Fruit fly (Drosophila melanogaster) ovary, adult (tissue): Measurements from ENCODE around the gene CG9016.

Experiments used
- CG17801 ChIP-seq: fragments of 200-800 bp; optimal IDR thresholded peaks from 2 replicates; lab custom pipeline; 2019; ENCODE audit warnings: missing biosample characterization, mild to moderate bottlenecking, missing genetic modification characterization, moderate library complexity; ENCODE audit not compliant: partially characterized antibody

CG9016 gene

DNA sequence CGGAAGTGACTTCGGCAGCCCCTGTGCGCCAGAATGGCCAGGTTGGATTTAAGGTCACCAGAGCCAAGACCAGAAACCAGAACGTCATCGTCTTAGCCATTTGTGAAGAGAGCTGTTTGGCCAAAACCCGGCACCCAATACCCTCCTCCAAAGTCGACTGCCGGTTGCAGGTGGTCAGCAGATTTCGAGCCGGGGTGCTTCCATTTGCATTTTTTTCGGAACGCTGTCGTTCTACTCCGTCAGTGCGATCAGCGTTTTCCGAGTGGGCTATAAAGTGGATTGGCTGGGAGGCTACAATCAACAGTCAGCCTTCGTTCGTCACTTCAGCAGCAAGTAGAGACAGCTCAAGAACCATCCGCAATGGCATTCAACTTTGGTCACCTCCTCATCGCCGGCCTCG lies 33.3 kb upstream of the CG9016 start, which contains the start of the genes CG13998 and Vm26Ab:
Gene CG13998 (minus strand): TSS at position 114 of the 400 bp plus-strand sequence.
Gene Vm26Ab (plus strand): TSS at position 299 of the 400 bp plus-strand sequence.
- TF ChIP-seq CG17801 (GFP tag; lab: Kevin White, UChicago): peak; percentile 23

DNA sequence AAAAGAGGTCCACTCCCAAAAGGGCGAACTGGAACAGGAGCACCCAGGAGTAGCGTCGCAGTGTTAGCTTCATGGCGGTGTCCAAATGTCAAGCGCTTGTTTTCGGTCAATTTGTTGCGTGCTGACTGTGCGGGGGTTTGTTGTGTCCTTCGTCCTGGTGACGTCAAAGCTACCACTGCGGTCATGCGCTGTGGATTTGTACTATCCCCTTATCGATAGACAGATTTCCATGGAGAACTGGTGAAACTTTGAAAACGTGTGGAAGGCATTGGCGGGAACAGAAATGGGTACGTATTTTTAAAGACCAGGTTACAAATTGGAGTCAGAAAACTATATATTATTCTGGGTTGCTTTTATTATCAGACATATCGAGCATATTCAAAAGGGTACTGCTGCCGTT lies 32.7 kb upstream of the CG9016 start, which contains the start of gene CG13999:
Gene CG13999 (minus strand): TSS at position 314 of the 400 bp plus-strand sequence.
- TF ChIP-seq CG17801 (GFP tag; lab: Kevin White, UChicago): no peak

DNA sequence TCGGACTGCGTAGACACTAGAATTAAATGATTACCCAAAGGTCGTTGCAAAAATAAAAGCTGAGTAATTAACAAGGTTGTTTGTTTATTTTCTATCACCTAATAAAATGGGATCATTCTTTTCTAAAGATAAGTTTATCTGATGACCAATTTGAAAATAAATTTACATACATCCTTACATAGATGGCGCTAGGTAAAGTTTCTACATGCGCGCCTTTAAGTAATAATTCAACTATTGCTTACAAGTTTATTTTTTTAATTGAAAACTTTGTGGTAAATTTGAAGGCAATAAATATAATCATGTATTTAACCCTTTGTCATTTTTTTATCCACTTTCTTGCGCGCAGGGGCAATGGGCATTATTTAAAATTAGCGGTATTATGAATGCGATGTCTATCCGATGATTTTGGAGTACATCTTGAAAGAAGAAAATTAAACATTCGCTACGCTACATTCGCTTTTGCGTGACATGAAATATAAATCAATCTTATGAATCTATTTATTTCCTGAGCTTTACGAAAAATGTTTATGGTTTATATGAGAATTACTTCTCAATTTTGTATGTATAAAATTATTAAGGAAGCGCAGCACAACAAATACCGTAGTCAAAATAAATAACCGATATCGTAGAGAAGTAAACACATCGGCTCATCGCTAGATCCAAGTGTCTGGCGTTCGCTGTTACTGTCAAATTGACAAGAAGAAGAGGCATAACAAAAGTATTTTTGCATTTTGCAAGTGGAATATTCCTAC lies 25.5 kb upstream of the CG9016 start, which contains the start of gene CG9044:
Gene CG9044 (plus strand): TSS at position 676 of the 752 bp plus-strand sequence.
- peak; percentile 9 for TF ChIP-seq CG17801 (GFP tag; lab: Kevin White, UChicago)

DNA sequence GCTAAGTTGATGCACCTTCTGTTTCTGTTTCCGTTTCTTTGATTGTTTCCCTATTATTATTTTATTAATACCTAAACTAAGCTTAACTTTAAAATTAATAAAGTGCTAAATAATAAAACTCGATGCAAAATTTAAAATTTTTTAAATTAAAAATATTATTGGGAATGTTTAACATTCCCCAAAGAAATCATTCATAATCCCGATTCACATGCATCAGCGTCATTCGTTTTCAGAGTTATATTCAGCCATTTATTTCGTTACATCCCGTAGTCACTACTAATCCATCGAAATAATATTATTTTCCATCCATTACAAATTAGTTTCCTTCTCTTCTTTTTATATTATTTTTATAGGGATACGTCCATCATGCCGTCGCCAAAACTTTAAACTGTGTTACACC lies 24.1 kb upstream of the CG9016 start:
- no peak for TF ChIP-seq CG17801 (GFP tag; lab: Kevin White, UChicago)

DNA sequence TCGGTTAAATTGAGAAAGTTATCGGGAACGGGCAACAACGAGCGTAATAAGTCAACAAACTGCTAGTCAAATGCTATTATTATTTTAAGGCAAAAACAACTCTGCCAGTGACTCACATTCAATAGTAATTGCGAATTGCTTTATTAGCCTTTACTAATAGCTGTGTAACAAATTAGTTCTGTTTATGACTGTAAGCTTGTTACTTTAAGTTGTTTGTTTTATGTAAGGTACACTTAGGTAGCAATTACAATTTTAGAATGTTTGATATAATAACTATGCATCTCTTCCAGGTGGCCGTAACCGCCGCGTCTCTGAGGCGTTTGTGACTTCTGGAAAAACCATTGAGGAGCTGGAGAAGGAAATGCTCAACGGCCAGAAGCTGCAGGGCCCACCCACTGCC lies 23.3 kb upstream of the CG9016 start:
- peak; percentile 50 for TF ChIP-seq CG17801 (GFP tag; lab: Kevin White, UChicago)

DNA sequence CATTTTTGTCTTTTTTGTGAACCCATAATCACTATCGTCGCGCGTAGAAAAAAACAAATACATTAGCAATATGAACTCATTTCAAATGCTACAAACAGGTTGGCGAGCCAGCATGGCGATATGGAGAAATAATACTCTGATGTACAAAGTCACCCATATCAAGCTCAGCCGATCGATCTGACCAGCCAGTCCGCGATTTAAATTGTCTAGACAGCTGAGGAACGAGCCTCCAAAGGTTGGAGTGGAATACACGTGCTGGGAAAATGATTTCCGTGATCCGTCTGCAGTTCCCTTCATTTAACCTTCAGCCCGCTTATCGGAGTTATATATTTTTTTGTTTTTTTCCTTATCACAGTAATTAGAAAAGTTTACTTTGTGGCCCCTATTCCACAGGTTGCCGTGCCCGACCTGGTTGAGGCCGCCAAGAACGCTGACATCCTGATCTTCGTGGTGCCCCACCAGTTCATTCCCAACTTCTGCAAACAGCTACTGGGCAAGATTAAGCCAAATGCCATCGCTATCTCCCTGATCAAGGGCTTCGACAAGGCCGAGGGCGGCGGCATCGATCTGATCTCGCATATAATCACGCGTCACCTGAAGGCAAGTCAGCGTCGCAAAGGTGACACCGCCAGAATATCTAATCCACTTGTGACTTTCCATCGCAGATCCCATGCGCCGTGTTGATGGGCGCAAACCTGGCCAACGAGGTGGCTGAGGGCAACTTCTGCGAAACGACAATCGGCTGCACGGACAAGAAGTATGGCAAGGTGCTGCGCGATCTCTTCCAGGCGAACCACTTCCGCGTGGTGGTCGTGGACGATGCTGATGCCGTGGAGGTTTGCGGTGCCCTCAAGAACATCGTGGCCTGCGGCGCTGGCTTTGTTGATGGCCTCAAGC lies 22.4 kb upstream of the CG9016 start:
- TF ChIP-seq CG17801 (GFP tag; lab: Kevin White, UChicago): no peak

DNA sequence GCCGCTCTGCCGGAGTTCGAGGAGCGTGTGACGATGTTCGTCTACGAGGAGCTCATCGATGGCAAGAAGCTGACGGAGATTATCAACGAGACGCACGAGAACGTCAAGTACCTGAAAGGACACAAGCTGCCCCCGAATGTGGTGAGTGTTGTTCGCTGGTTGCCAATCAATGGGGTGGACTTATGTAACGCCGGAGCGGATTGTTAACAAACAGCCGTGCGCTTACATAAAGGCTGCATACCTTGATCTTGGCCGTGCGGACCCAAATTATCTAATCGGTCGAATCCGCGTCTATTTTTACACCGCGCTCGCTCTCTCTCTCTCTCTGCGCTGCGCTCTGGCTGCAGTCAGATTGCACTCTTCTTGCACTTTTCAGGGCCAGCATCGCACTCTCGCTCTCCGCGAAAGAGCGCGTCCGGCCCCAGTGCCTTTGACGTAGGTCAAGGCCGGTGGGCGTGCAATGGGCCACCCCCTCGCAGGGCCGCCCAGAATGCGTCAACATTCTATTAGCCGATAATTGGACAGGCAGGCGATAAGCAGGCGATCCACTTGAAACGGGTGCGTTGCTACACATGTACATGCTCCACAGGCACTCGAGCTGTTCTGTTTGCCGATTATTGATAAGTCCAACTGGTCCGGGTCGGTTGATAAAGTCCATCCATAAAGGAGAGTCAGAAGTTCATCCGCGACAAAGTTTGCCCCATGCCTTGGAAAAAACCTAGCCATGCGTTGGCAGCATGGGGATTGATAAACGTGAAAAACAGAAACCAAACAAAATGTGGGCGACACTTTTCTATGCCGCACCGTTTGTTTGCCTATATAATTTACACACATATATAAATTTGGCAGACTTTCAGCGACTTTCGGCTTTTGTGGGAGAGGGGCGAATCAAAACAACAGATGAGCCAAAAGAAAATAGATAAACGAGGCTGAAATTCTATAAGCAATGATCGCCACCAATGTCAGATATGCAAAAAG lies 21.1 kb upstream of the CG9016 start:
- TF ChIP-seq CG17801 (GFP tag; lab: Kevin White, UChicago): no peak

DNA sequence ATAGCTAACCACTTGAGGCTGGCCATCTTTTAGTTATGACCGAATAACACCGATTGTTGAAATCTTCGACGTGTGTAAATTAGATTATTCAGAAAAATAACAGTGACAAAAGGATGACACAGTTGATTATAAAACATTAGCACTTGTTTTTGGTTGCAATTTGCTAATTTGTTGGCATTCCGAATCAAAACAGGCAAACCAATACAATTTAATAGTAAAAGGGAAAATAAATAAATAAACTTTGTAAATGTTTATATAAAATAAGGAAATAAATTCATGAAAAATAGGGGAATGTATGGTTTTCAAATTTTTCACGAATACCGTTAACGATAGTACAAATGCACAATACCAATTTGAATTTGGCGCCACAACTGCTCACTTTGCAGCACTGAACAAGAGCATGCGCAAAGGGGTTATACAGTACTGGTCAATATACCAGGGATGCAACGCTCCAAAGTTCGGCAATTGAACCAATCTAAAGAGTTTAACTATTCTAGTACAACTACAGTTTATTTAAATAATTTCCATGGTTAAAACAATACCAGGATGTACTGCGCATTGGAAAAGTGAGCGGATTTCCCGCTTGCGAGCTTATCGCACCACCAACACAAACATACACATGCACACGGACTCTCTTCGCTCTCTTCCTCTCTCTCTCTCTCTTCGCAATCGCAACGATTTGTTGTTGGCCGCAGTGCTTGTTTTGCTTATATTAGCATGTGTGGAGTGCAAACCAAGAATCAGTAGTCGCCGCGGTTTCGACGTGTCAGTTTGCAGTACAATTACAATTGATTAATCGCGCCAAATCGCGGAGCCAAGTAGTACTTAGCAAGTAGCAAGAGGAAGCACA lies 20.0 kb upstream of the CG9016 start, which contains the start of the genes Sfp26Ad and Gpdh1:
Gene Sfp26Ad (minus strand): TSS at position 76 of the 850 bp plus-strand sequence.
Gene Gpdh1 (plus strand): TSS at position 415 of the 850 bp plus-strand sequence.
- TF ChIP-seq CG17801 (GFP tag; lab: Kevin White, UChicago): peak; percentile 80

DNA sequence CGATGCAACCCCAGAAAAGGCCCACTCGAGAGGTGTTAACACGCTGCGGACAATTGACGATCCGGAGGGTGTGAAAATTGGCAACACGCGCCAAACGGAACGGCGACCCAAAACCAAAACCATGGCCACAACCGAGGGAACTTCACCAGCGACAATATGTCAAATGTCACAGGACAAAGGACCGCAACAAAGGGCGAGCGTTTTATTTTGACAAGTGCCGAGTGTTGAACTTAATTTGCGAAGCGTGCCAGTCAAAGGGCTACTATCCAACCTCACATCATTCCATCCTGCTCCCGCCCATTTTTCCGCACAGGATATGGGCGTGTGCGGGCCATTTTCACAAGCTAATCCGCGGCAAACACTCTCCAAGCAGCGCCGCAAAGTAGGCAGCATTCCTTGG lies 3.9 kb upstream of the CG9016 start:
- no peak for TF ChIP-seq CG17801 (GFP tag; lab: Kevin White, UChicago)

DNA sequence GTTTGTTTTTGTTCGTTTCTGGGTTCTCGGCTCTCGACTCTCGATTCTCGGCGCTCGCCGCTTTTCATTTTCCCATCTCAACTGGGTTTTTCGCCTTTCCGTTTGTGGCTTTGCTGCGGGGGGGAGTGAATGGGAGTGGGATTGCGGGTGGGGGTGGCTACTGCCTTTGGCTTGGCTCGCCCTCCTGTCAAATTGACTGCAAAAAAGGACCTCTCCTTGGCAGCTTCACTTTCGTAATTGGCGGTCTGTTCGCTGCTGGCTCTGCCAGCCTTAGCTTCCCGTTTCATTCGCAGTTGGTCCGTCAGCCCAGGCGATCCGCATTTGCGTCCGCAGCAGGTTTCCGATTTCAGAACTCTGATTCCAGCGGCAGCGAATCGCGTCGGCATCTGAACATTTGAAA lies 2.2 kb upstream of the CG9016 start, which contains the start of gene dsf:
Gene dsf (plus strand): TSS at position 301 of the 400 bp plus-strand sequence.
- no peak for TF ChIP-seq CG17801 (GFP tag; lab: Kevin White, UChicago)

DNA sequence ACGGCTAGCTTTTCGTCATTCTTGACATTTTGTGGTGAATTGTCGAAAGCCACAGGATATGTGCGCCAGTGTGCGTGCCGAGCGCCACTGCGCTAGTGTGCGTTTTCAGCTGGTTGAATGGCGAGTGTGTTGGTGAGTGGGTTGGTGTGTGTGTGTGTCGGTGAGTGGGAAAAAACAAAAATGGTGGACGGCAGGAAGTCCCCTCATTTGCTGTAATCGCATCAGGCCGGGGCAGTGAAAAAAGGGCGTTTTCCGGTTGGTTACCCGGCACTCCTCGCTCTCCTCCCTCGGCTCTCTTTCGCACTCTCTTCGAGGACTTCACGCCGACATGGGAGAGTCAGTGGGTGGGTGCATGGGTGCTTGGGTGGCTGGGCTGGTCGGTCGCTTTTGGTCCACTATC lies 1.7 kb upstream of the CG9016 start:
- no peak for TF ChIP-seq CG17801 (GFP tag; lab: Kevin White, UChicago)

DNA sequence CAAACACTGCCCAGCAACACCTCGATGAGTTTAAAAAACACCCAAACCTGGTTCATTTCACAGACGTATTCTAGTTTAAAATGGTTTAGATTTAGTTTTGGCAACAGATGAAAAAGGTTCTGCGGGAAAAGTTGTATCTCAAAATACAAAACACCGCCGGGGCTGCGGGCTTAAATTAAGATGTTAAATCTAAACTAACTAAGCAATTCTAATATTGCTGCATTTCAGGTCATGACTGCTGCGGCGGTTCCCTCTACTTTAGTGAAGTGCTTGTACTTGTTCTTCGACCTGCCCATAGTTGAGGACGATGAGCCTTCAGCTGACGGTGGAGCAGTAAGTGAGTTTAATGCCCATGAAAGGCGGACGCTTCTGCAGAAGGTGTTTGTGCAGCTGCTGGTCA lies 13.3 kb downstream of the CG9016 start, which contains the start of gene CG14000:
Gene CG14000 (minus strand): TSS at position 101 of the 400 bp plus-strand sequence.
- no peak for TF ChIP-seq CG17801 (GFP tag; lab: Kevin White, UChicago)
